Fruit fly (Drosophila melanogaster): ENCODE measurements around the gene CG7231.
A peak's percentile ranks its signal among the peaks of the same experiment; 100 is the strongest.

CG7231 gene

DNA sequence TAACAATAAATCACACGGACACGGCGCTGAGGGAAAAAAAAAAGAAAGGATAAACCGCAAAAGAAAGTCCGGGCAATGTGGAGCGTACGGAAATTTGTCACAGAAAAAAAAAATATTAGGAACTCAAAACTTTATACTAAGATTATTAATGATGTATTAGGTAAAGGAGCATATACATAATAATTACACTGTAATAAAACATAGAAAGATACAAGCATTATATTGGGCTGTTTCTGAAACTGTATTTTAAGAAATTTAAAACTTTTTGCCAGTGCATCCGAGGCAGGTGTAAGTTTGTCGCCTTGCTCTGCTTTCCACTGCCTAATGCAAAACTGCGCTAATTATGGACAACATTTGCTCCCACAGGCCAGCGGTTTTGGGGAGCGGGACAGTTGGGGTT is 38.7 kb upstream of the CG7231 start (continued):
- peak; percentile 46 for TF ChIP-seq svp (GFP tag)
- TF ChIP-seq cyc (GFP tag; optimal IDR thresholded peaks at IDR 0.05): no peak
- TF ChIP-seq pdm3 (GFP tag; optimal IDR thresholded peaks at IDR 0.05): peak; percentile 41
- TF ChIP-seq Hr38 (GFP tag; optimal IDR thresholded peaks at IDR 0.05): no peak
- no peak; the same call in 2 of the 3 replicates for TF ChIP-seq eg (GFP tag; IDR thresholded peaks at IDR 0.05)
- peak; percentile 22 for TF ChIP-seq CG4318 (GFP tag; optimal IDR thresholded peaks at IDR 0.05)
- no peak for TF ChIP-seq CG8632 (GFP tag; optimal IDR thresholded peaks at IDR 0.05)
- no peak for TF ChIP-seq spab (GFP tag; optimal IDR thresholded peaks at IDR 0.05)
- TF ChIP-seq CG34406 (GFP tag; optimal IDR thresholded peaks at IDR 0.05): no peak
- TF ChIP-seq fd59A (GFP tag; optimal IDR thresholded peaks at IDR 0.05): no peak
- no peak for TF ChIP-seq Gug (GFP tag; IDR thresholded peaks at IDR 0.05)
- TF ChIP-seq acj6 (GFP tag; optimal IDR thresholded peaks at IDR 0.05): peak; percentile 14
- no peak for TF ChIP-seq Sox15 (GFP tag; optimal IDR thresholded peaks at IDR 0.05)
- TF ChIP-seq CG11762 (GFP tag; optimal IDR thresholded peaks at IDR 0.05; ENCODE audit: insufficient read depth): no peak
- peak; percentile 10 for TF ChIP-seq Met (GFP tag; optimal IDR thresholded peaks at IDR 0.05)
- TF ChIP-seq OdsH (GFP tag; optimal IDR thresholded peaks at IDR 0.05): peak; percentile 13
- peak; percentile 64 for TF ChIP-seq Hr4 (GFP tag; optimal IDR thresholded peaks at IDR 0.05)
- TF ChIP-seq CG6808 (GFP tag; optimal IDR thresholded peaks at IDR 0.05): no peak
- no peak for TF ChIP-seq Sox102F (GFP tag; optimal IDR thresholded peaks at IDR 0.05)
- peak; percentile 34 for TF ChIP-seq net (GFP tag; optimal IDR thresholded peaks at IDR 0.05)
- no peak for TF ChIP-seq CG7368 (GFP tag; optimal IDR thresholded peaks at IDR 0.05)
- TF ChIP-seq vri (GFP tag; optimal IDR thresholded peaks at IDR 0.05): no peak
- TF ChIP-seq CG11902 (GFP tag; optimal IDR thresholded peaks at IDR 0.05): no peak
- TF ChIP-seq fkh (GFP tag; optimal IDR thresholded peaks at IDR 0.05): no peak
- no peak for TF ChIP-seq fd85E (GFP tag; optimal IDR thresholded peaks at IDR 0.05)
- no peak for TF ChIP-seq CG16779 (tag; optimal IDR thresholded peaks at IDR 0.05)
- TF ChIP-seq CG9139 (GFP tag; optimal IDR thresholded peaks at IDR 0.05): no peak
- TF ChIP-seq achi (GFP tag; optimal IDR thresholded peaks at IDR 0.05): peak; percentile 33
- no peak for TF ChIP-seq Sox14 (GFP tag; optimal IDR thresholded peaks at IDR 0.05)
- TF ChIP-seq Ets96B (tag; optimal IDR thresholded peaks at IDR 0.05): no peak
- TF ChIP-seq CG32006 (GFP tag; optimal IDR thresholded peaks at IDR 0.05): peak; percentile 60
- TF ChIP-seq dac (GFP tag; optimal IDR thresholded peaks at IDR 0.05): peak; percentile 9

DNA sequence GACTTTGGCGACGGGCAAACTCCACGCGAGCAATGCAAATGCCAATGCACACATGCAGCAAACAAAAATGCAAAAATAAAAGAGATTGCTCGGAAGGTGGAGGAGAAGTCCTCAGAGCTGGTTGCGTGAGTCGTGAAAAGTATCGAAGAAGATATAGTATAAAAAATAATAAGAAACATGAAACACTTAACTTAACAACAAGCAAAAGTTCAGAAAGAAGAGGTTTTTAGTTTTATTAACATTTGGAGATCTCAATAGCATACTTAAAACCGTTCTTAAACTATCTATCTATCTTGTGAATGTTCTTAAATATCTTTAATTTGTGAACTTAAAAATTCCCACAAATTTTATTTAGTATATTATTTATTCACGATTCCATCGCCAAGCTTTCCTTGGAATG is 34.7 kb upstream of the CG7231 start:
- TF ChIP-seq acj6 (GFP tag; optimal IDR thresholded peaks at IDR 0.05) (peak; percentile 32), spab (GFP tag; optimal IDR thresholded peaks at IDR 0.05) (no peak), eg (GFP tag; IDR thresholded peaks at IDR 0.05) (peak; percentile 62; the same call in 2 of the 3 replicates), Gug (GFP tag; IDR thresholded peaks at IDR 0.05) (peak; percentile 60), svp (GFP tag) (peak; percentile 52), OdsH (GFP tag; optimal IDR thresholded peaks at IDR 0.05) (peak; percentile 20), CG8319 (GFP tag; optimal IDR thresholded peaks at IDR 0.05) (no peak), pdm3 (GFP tag; optimal IDR thresholded peaks at IDR 0.05) (peak; percentile 38), CG4318 (GFP tag; optimal IDR thresholded peaks at IDR 0.05) (peak; percentile 71), CG11902 (GFP tag; optimal IDR thresholded peaks at IDR 0.05) (no peak), CG10669 (GFP tag; optimal IDR thresholded peaks at IDR 0.05) (no peak), fd59A (GFP tag; optimal IDR thresholded peaks at IDR 0.05) (no peak), Ets21C (GFP tag; optimal IDR thresholded peaks at IDR 0.05) (no peak), Eip78C (GFP tag) (peak; percentile 62), CG8119 (GFP tag; IDR thresholded peaks at IDR 0.05) (peak; percentile 85), CG11762 (GFP tag; optimal IDR thresholded peaks at IDR 0.05; ENCODE audit: insufficient read depth) (no peak), cyc (GFP tag; optimal IDR thresholded peaks at IDR 0.05) (no peak), lz (GFP tag; optimal IDR thresholded peaks at IDR 0.05) (no peak), Hr4 (GFP tag; optimal IDR thresholded peaks at IDR 0.05) (peak; percentile 84), Eip75B (GFP tag; optimal IDR thresholded peaks at IDR 0.05) (peak; percentile 10), CG10631 (GFP tag; optimal IDR thresholded peaks at IDR 0.05) (peak; percentile 37), salr (GFP tag; optimal IDR thresholded peaks at IDR 0.05) (peak in 1 of 2 experiments; percentile 65), fkh (GFP tag; optimal IDR thresholded peaks at IDR 0.05) (no peak), CG6792 (GFP tag; optimal IDR thresholded peaks at IDR 0.05) (no peak), CG3032 (tag; optimal IDR thresholded peaks at IDR 0.05) (peak; percentile 1), Lpt (GFP tag; optimal IDR thresholded peaks at IDR 0.05) (peak; percentile 55), Sox102F (GFP tag; optimal IDR thresholded peaks at IDR 0.05) (no peak), CG6276 (GFP tag; optimal IDR thresholded peaks at IDR 0.05) (peak; percentile 75), CG32006 (GFP tag; optimal IDR thresholded peaks at IDR 0.05) (peak; percentile 86), achi (GFP tag; optimal IDR thresholded peaks at IDR 0.05) (peak; percentile 37), Sox14 (GFP tag; optimal IDR thresholded peaks at IDR 0.05) (peak; percentile 8), esn (GFP tag; optimal IDR thresholded peaks at IDR 0.05) (no peak), CG15336 (GFP tag; IDR thresholded peaks at IDR 0.05) (peak; percentile 76), net (GFP tag; optimal IDR thresholded peaks at IDR 0.05) (peak; percentile 31), CG31627 (GFP tag; optimal IDR thresholded peaks at IDR 0.05) (no peak), CG11294 (GFP tag; IDR thresholded peaks at IDR 0.05) (peak; percentile 38; the same call in 1 of the 2 replicates), fd85E (GFP tag; optimal IDR thresholded peaks at IDR 0.05) (no peak)
